Worm (Caenorhabditis elegans) whole organism, L2 larva: ENCODE results near the gene sir-2.3.

Experiments
- F13H6.1 ChIP-seq: sonication (generic microtip); optimal IDR thresholded peaks from 2 replicates; lab custom pipeline; 2016; ENCODE audit warnings: missing genetic modification characterization, missing compliant biosample characterization
- Y55F3AM.14 ChIP-seq: fragments of 200-800 bp; sonication (Bioruptor generic); optimal IDR thresholded peaks from 2 replicates; lab custom pipeline; 2018; ENCODE audit warnings: mild to moderate bottlenecking, missing genetic modification characterization, missing compliant biosample characterization
- ZK546.5 ChIP-seq: sonication (generic microtip); optimal IDR thresholded peaks from 2 replicates; lab custom pipeline; 2017; ENCODE audit warnings: missing biosample characterization, missing genetic modification characterization
- ama-1 ChIP-seq: fragments of 150-350 bp; optimal IDR thresholded peaks from 2 replicates; lab custom pipeline; 2018; ENCODE audit warnings: inconsistent platforms
- blmp-1 ChIP-seq: sonication (generic microtip); optimal IDR thresholded peaks from 2 replicates; lab custom pipeline; 2017; ENCODE audit warnings: missing genetic modification characterization, mild to moderate bottlenecking, missing compliant biosample characterization, antibody characterized with exemption, moderate library complexity; ENCODE audit not compliant: insufficient read depth
- ceh-16 ChIP-seq: fragments of 150-350 bp; optimal IDR thresholded peaks from 2 replicates; lab custom pipeline; 2014; ENCODE audit warnings: missing biosample characterization, missing genetic modification characterization
- crh-2 ChIP-seq: sonication (generic microtip); optimal IDR thresholded peaks from 2 replicates; lab custom pipeline; 2017; ENCODE audit warnings: missing biosample characterization, missing genetic modification characterization
- elt-1 ChIP-seq: fragments of 150-350 bp; optimal IDR thresholded peaks from 2 replicates; lab custom pipeline; 2014; ENCODE audit warnings: missing biosample characterization, missing genetic modification characterization
- elt-3 ChIP-seq: sonication (generic microtip); optimal IDR thresholded peaks from 2 replicates; lab custom pipeline; 2017; ENCODE audit warnings: missing biosample characterization, missing genetic modification characterization
- fos-1 ChIP-seq: fragments of 150-350 bp; optimal IDR thresholded peaks from 2 replicates; lab custom pipeline; 2014; ENCODE audit warnings: missing biosample characterization, missing genetic modification characterization
- gmeb-1 ChIP-seq: fragments of 150-350 bp; optimal IDR thresholded peaks from 2 replicates; lab custom pipeline; 2014; ENCODE audit warnings: missing biosample characterization, missing genetic modification characterization
- lin-11 ChIP-seq: fragments of 150-350 bp; sonication (generic microtip); optimal IDR thresholded peaks from 2 replicates; lab custom pipeline; 2014; ENCODE audit warnings: missing biosample characterization, missing genetic modification characterization, inconsistent platforms, mixed read lengths
- lsy-2 ChIP-seq, 2 experiments: fragments of 150-350 bp in 1 of 2; sonication (generic microtip) in 1 of 2; optimal IDR thresholded peaks; 2 replicates each; lab custom pipeline; 2014 to 2017; ENCODE audit warnings: missing biosample characterization in 2 of 2, missing genetic modification characterization in 2 of 2
- mab-5 ChIP-seq: fragments of 150-350 bp; optimal IDR thresholded peaks from 2 replicates; lab custom pipeline; 2014; ENCODE audit warnings: missing biosample characterization, missing genetic modification characterization
- mbf-1 ChIP-seq: sonication (generic microtip); optimal IDR thresholded peaks from 2 replicates; lab custom pipeline; 2017; ENCODE audit warnings: missing biosample characterization, missing genetic modification characterization
- nhr-10 ChIP-seq: sonication (generic microtip); optimal IDR thresholded peaks from 2 replicates; lab custom pipeline; 2017; ENCODE audit warnings: missing biosample characterization, missing genetic modification characterization
- nhr-12 ChIP-seq: fragments of 150-350 bp; optimal IDR thresholded peaks from 2 replicates; lab custom pipeline; 2014; ENCODE audit warnings: missing biosample characterization, missing genetic modification characterization
- nhr-129 ChIP-seq: fragments of 150-350 bp; optimal IDR thresholded peaks from 2 replicates; lab custom pipeline; 2014; ENCODE audit warnings: missing biosample characterization, missing genetic modification characterization
- nhr-21 ChIP-seq: fragments of 150-350 bp; optimal IDR thresholded peaks from 2 replicates; lab custom pipeline; 2014; ENCODE audit warnings: missing biosample characterization, missing genetic modification characterization
- nhr-23 ChIP-seq: fragments of 150-350 bp; optimal IDR thresholded peaks from 2 replicates; lab custom pipeline; 2014; ENCODE audit warnings: missing biosample characterization, missing genetic modification reagents, missing genetic modification characterization
- nhr-25 ChIP-seq: fragments of 150-350 bp; sonication (generic microtip); optimal IDR thresholded peaks from 3 replicates; lab custom pipeline; 2014; ENCODE audit warnings: missing biosample characterization, missing genetic modification characterization
- nhr-6 ChIP-seq: fragments of 150-350 bp; optimal IDR thresholded peaks from 2 replicates; lab custom pipeline; 2014; ENCODE audit warnings: missing biosample characterization, missing genetic modification characterization
- sem-4 ChIP-seq: fragments of 150-350 bp; optimal IDR thresholded peaks from 2 replicates; lab custom pipeline; 2014; ENCODE audit warnings: missing biosample characterization, missing genetic modification reagents, missing genetic modification characterization
- skn-1 ChIP-seq: sonication (generic microtip); optimal IDR thresholded peaks from 2 replicates; lab custom pipeline; 2017; ENCODE audit warnings: missing biosample characterization, missing genetic modification characterization
- sma-3 ChIP-seq: sonication (generic microtip); optimal IDR thresholded peaks from 2 replicates; lab custom pipeline; 2016; ENCODE audit warnings: missing genetic modification reagents, missing genetic modification characterization, missing compliant biosample characterization
- sma-9 ChIP-seq, 2 experiments: fragments of 150-350 bp in 1 of 2; sonication (generic microtip) in 1 of 2; optimal IDR thresholded peaks; 2 replicates each; lab custom pipeline; 2014 to 2016; ENCODE audit warnings: missing genetic modification characterization in 2 of 2, mild to moderate bottlenecking in 1 of 2, missing biosample characterization in 1 of 2, missing compliant biosample characterization in 1 of 2, missing genetic modification reagents in 1 of 2, moderate library complexity in 1 of 2
- unc-55 ChIP-seq: fragments of 150-350 bp; sonication (generic microtip); optimal IDR thresholded peaks from 3 replicates; lab custom pipeline; 2014; ENCODE audit warnings: missing biosample characterization, missing genetic modification reagents, missing genetic modification characterization
- unc-62 ChIP-seq: fragments of 150-350 bp; optimal IDR thresholded peaks from 2 replicates; lab custom pipeline; 2014; ENCODE audit warnings: missing biosample characterization, missing genetic modification reagents, missing genetic modification characterization
- ztf-11 ChIP-seq: sonication (generic microtip); optimal IDR thresholded peaks from 2 replicates; lab custom pipeline; 2017; ENCODE audit warnings: missing biosample characterization, missing genetic modification characterization

Gene sir-2.3

ce11 chrX:13310763-13311162 lies 20.7 kb upstream of the sir-2.3 start:
- peak; percentile 11 for TF ChIP-seq sma-3
- TF ChIP-seq elt-3 (tag; lab: Kevin White, UChicago), result no peak
- no peak for TF ChIP-seq nhr-12 (tag; lab: Kevin White, UChicago)
- TF ChIP-seq sma-9 (GFP tag; optimal IDR thresholded peaks at IDR 0.05; lab: Kevin White, UChicago), result peak; percentile 73
- no peak for TF ChIP-seq sma-9 (tag; optimal IDR thresholded peaks at IDR 0.05; lab: Kevin White, UChicago)
- TF ChIP-seq lsy-2 (tag; optimal IDR thresholded peaks at IDR 0.05; lab: Kevin White, UChicago), result peak in 1 of 2 experiments; percentile 1
- TF ChIP-seq fos-1 (tag; lab: Kevin White, UChicago), result peak; percentile 96
- TF ChIP-seq F13H6.1 (tag; lab: Kevin White, UChicago), result peak; percentile 21
- TF ChIP-seq crh-2 (tag; lab: Kevin White, UChicago), result peak; percentile 83
- peak; percentile 14 for TF ChIP-seq nhr-129
- TF ChIP-seq nhr-10 (tag; lab: Kevin White, UChicago), result no peak
- no peak for TF ChIP-seq sem-4 (tag; lab: Kevin White, UChicago)
- peak; percentile 53 for TF ChIP-seq gmeb-1 (tag; lab: Kevin White, UChicago)

ce11 chrX:13311641-13312423 lies 19.7 kb upstream of the sir-2.3 start, which contains the start of gene F46G10.1:
Gene F46G10.1, minus strand, starts transcription at chrX:13311755.
- TF ChIP-seq fos-1 (tag; lab: Kevin White, UChicago), result peak; percentile 86
- TF ChIP-seq F13H6.1 (tag; lab: Kevin White, UChicago), result no peak
- TF ChIP-seq crh-2 (tag; lab: Kevin White, UChicago), result peak; percentile 45
- peak; percentile 49 for TF ChIP-seq sma-9 (GFP tag; optimal IDR thresholded peaks at IDR 0.05; lab: Kevin White, UChicago)
- TF ChIP-seq sma-9 (tag; optimal IDR thresholded peaks at IDR 0.05; lab: Kevin White, UChicago), result no peak
- TF ChIP-seq lin-11 (tag; lab: Kevin White, UChicago), result no peak

ce11 chrX:13315093-13315492 lies 16.4 kb upstream of the sir-2.3 start:
- TF ChIP-seq sma-9 (GFP tag; optimal IDR thresholded peaks at IDR 0.05; lab: Kevin White, UChicago), result peak; percentile 59
- TF ChIP-seq sma-9 (tag; optimal IDR thresholded peaks at IDR 0.05; lab: Kevin White, UChicago), result no peak
- peak; percentile 76 for TF ChIP-seq sma-3
- TF ChIP-seq ceh-16 (tag; lab: Kevin White, UChicago), result no peak
- TF ChIP-seq lin-11 (tag; lab: Kevin White, UChicago), result no peak
- TF ChIP-seq F13H6.1 (tag; lab: Kevin White, UChicago), result no peak
- no peak for TF ChIP-seq Y55F3AM.14 (GFP tag; lab: Kevin White, UChicago)
- TF ChIP-seq nhr-21 (tag; lab: Kevin White, UChicago), result peak; percentile 33
- peak; percentile 2 for TF ChIP-seq fos-1 (tag; lab: Kevin White, UChicago)
- TF ChIP-seq ztf-11 (tag; lab: Kevin White, UChicago), result no peak
- no peak for TF ChIP-seq unc-55 (GFP tag; lab: Kevin White, UChicago)
- no peak for TF ChIP-seq mbf-1 (tag; lab: Kevin White, UChicago)
- TF ChIP-seq ama-1 (lab: Kevin White, UChicago), result no peak
- no peak for TF ChIP-seq ZK546.5 (tag; lab: Kevin White, UChicago)
- TF ChIP-seq skn-1 (tag; lab: Kevin White, UChicago), result no peak
- no peak for TF ChIP-seq elt-1
- peak; percentile 23 for TF ChIP-seq mab-5 (tag; lab: Kevin White, UChicago)
- TF ChIP-seq unc-62 (GFP tag; lab: Kevin White, UChicago), result no peak
- no peak for TF ChIP-seq crh-2 (tag; lab: Kevin White, UChicago)
- peak; percentile 77 for TF ChIP-seq nhr-25 (tag; lab: Kevin White, UChicago)
- TF ChIP-seq, all 48 proteins: peak for 6

- TF ChIP-seq nhr-6 (tag; lab: Kevin White, UChicago), result no peak
- peak; percentile 2 for TF ChIP-seq nhr-129
- peak in 1 of 2 experiments; percentile 23 for TF ChIP-seq lsy-2 (tag; optimal IDR thresholded peaks at IDR 0.05; lab: Kevin White, UChicago)
Observed at ce11 chrX:13317532-13317931, 14.0 kb upstream of the sir-2.3 start.

ce11 chrX:13318316-13318715 lies 13.2 kb upstream of the sir-2.3 start:
- TF ChIP-seq ztf-11 (tag; lab: Kevin White, UChicago) (no peak), sem-4 (tag; lab: Kevin White, UChicago) (no peak), nhr-25 (tag; lab: Kevin White, UChicago) (no peak), blmp-1 (tag; lab: Kevin White, UChicago) (no peak), sma-9 (GFP tag; optimal IDR thresholded peaks at IDR 0.05; lab: Kevin White, UChicago) (peak; percentile 1), sma-9 (tag; optimal IDR thresholded peaks at IDR 0.05; lab: Kevin White, UChicago) (no peak), nhr-23 (tag; lab: Kevin White, UChicago) (no peak), nhr-129 (peak; percentile 27), mab-5 (tag; lab: Kevin White, UChicago) (no peak)
